Worm (Caenorhabditis elegans) whole organism, L4/young adult: ENCODE data around the gene W01C8.5.

Source experiments
- W03F9.2 ChIP-seq: fragments of 150-350 bp; optimal IDR thresholded peaks from 2 replicates; lab custom pipeline; 2014; ENCODE audit warnings: missing biosample characterization, missing genetic modification characterization
- dao-5 ChIP-seq: sonication (generic microtip); optimal IDR thresholded peaks from 2 replicates; lab custom pipeline; 2016; ENCODE audit warnings: missing genotype, missing genetic modification characterization, moderate library complexity, missing compliant biosample characterization
- him-1 ChIP-seq: sonication (generic microtip); optimal IDR thresholded peaks from 2 replicates; lab custom pipeline; 2016; ENCODE audit warnings: missing genotype, missing genetic modification reagents, missing genetic modification characterization, missing compliant biosample characterization

DNA sequence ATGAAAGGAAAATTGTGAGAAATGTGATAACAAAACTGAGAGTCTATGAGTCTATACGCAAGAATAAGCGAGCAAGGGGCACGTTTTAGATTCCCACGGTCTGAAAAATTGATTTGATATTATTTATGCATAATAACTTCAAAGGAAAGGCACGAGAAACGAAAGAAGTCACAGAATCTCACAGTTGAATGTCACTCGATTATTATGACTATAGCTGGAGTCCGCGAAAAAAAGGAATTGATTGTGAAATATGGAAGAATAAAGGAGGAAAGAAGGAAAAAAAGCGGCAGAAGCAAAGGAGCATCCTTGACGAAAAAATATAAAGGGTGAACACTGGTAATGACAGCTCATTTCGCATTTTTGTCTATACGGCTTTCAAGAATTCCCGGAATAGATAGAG, 13.5 kb upstream of the W01C8.5 start, which contains the start of gene cat-1:
- TF ChIP-seq W03F9.2 (tag; lab: Kevin White, UChicago) (no peak), dao-5 (tag; lab: Kevin White, UChicago) (no peak), him-1 (tag; lab: Kevin White, UChicago) (no peak)
